Worm (Caenorhabditis elegans) whole organism, L3 larva: ENCODE data around the gene nrde-2.
A peak's percentile ranks its signal among the peaks of the same experiment; 100 is the strongest.

ENCODE experiments used
- R02D3.7 ChIP-seq: fragments of 150-350 bp; optimal IDR thresholded peaks from 2 replicates; lab custom pipeline; 2014; ENCODE audit warnings: missing biosample characterization, missing genetic modification characterization
- ZK546.5 ChIP-seq: sonication (generic microtip); optimal IDR thresholded peaks from 2 replicates; lab custom pipeline; 2017; ENCODE audit warnings: missing biosample characterization, missing genetic modification characterization
- aly-2 ChIP-seq: fragments of 150-350 bp; optimal IDR thresholded peaks from 2 replicates; lab custom pipeline; 2014; ENCODE audit warnings: missing biosample characterization, missing genetic modification characterization
- ama-1 ChIP-seq: fragments of 150-350 bp; optimal IDR thresholded peaks from 2 replicates; lab custom pipeline; 2018
- ceh-16 ChIP-seq: sonication (generic microtip); optimal IDR thresholded peaks from 2 replicates; lab custom pipeline; 2017; ENCODE audit warnings: missing biosample characterization, missing genetic modification characterization
- ceh-28 ChIP-seq: fragments of 150-350 bp; optimal IDR thresholded peaks from 2 replicates; lab custom pipeline; 2014; ENCODE audit warnings: missing biosample characterization, missing genetic modification reagents, missing genetic modification characterization
- ceh-82 ChIP-seq: fragments of 150-350 bp; optimal IDR thresholded peaks from 2 replicates; lab custom pipeline; 2014; ENCODE audit warnings: missing biosample characterization, missing genetic modification characterization
- ceh-9 ChIP-seq: sonication (generic microtip); optimal IDR thresholded peaks from 2 replicates; lab custom pipeline; 2018; ENCODE audit warnings: missing biosample characterization, missing genetic modification characterization
- daf-12 ChIP-seq: fragments of 150-350 bp; optimal IDR thresholded peaks from 2 replicates; lab custom pipeline; 2014; ENCODE audit warnings: missing biosample characterization, missing genetic modification reagents, missing genetic modification characterization
- egl-27 ChIP-seq: sonication (generic microtip); optimal IDR thresholded peaks from 4 replicates; lab custom pipeline; 2017; ENCODE audit warnings: missing biosample characterization, missing genetic modification reagents, missing genetic modification characterization
- egl-5 ChIP-seq: fragments of 150-350 bp; optimal IDR thresholded peaks from 2 replicates; lab custom pipeline; 2017; ENCODE audit warnings: missing biosample characterization, missing genetic modification reagents, missing genetic modification characterization, inconsistent platforms
- elt-1 ChIP-seq: fragments of 150-350 bp; optimal IDR thresholded peaks from 2 replicates; lab custom pipeline; 2014; ENCODE audit warnings: missing biosample characterization, missing genetic modification characterization
- elt-2 ChIP-seq: sonication (generic microtip); optimal IDR thresholded peaks from 2 replicates; lab custom pipeline; 2016; ENCODE audit warnings: missing genetic modification reagents, mild to moderate bottlenecking, missing genetic modification characterization, missing compliant biosample characterization
- elt-3 ChIP-seq, 3 experiments: fragments of 150-350 bp in 1 of 3; sonication (generic microtip) in 2 of 3; optimal IDR thresholded peaks; 2 replicates in 2 of 3; 4 replicates in 1 of 3; lab custom pipeline; 2014 to 2017; ENCODE audit warnings: missing biosample characterization in 3 of 3, missing genetic modification characterization in 3 of 3
- eor-1 ChIP-seq, 2 experiments: fragments of 150-350 bp; optimal IDR thresholded peaks; 2 replicates each; lab custom pipeline; 2014 to 2018; ENCODE audit warnings: missing biosample characterization in 2 of 2, missing genetic modification characterization in 2 of 2
- fkh-10 ChIP-seq: sonication (generic microtip); optimal IDR thresholded peaks from 2 replicates; lab custom pipeline; 2017; ENCODE audit warnings: missing biosample characterization, missing genetic modification reagents, missing genetic modification characterization
- fkh-2 ChIP-seq: fragments of 150-350 bp; optimal IDR thresholded peaks from 2 replicates; lab custom pipeline; 2014; ENCODE audit warnings: missing biosample characterization, missing genetic modification reagents, missing genetic modification characterization
- fos-1 ChIP-seq: fragments of 150-350 bp; optimal IDR thresholded peaks from 2 replicates; lab custom pipeline; 2014; ENCODE audit warnings: missing biosample characterization, missing genetic modification characterization
- hmg-11 ChIP-seq: sonication (generic microtip); optimal IDR thresholded peaks from 2 replicates; lab custom pipeline; 2016; ENCODE audit warnings: missing genetic modification characterization, missing compliant biosample characterization
- jun-1 ChIP-seq: fragments of 150-350 bp; optimal IDR thresholded peaks from 2 replicates; lab custom pipeline; 2014; ENCODE audit warnings: missing biosample characterization, missing genetic modification reagents, missing genetic modification characterization
- lin-15B ChIP-seq: fragments of 150-350 bp; optimal IDR thresholded peaks from 2 replicates; lab custom pipeline; 2014; ENCODE audit warnings: missing biosample characterization, missing genetic modification characterization
- lin-39 ChIP-seq: fragments of 150-350 bp; optimal IDR thresholded peaks from 2 replicates; lab custom pipeline; 2018; ENCODE audit warnings: missing biosample characterization, missing genetic modification reagents, missing genetic modification characterization
- lsy-12 ChIP-seq: sonication (generic microtip); optimal IDR thresholded peaks from 2 replicates; lab custom pipeline; 2016; ENCODE audit warnings: mild to moderate bottlenecking, missing genetic modification characterization, missing compliant biosample characterization
- mdl-1 ChIP-seq: fragments of 150-350 bp; optimal IDR thresholded peaks from 2 replicates; lab custom pipeline; 2014; ENCODE audit warnings: missing biosample characterization, missing genetic modification characterization
- mml-1 ChIP-seq: fragments of 150-350 bp; sonication (generic microtip); optimal IDR thresholded peaks from 3 replicates; lab custom pipeline; 2014; ENCODE audit warnings: missing biosample characterization, missing genetic modification characterization
- nfya-1 ChIP-seq: sonication (generic microtip); optimal IDR thresholded peaks from 2 replicates; lab custom pipeline; 2017; ENCODE audit warnings: missing genetic modification characterization, mild to moderate bottlenecking, missing compliant biosample characterization, antibody characterized with exemption, moderate library complexity; ENCODE audit not compliant: insufficient read depth
- nhr-11 ChIP-seq: fragments of 150-350 bp; optimal IDR thresholded peaks from 2 replicates; lab custom pipeline; 2014; ENCODE audit warnings: missing biosample characterization, missing genetic modification characterization
- nhr-12 ChIP-seq: fragments of 150-350 bp; optimal IDR thresholded peaks from 2 replicates; lab custom pipeline; 2014; ENCODE audit warnings: missing biosample characterization, missing genetic modification characterization
- nhr-23 ChIP-seq: fragments of 150-350 bp; optimal IDR thresholded peaks from 2 replicates; lab custom pipeline; 2014; ENCODE audit warnings: missing biosample characterization, missing genetic modification reagents, missing genetic modification characterization
- nhr-237 ChIP-seq: fragments of 150-350 bp; optimal IDR thresholded peaks from 2 replicates; lab custom pipeline; 2014; ENCODE audit warnings: missing biosample characterization, missing genetic modification characterization
- nhr-25 ChIP-seq: sonication (generic microtip); optimal IDR thresholded peaks from 2 replicates; lab custom pipeline; 2017; ENCODE audit warnings: missing biosample characterization, missing genetic modification characterization
- nhr-28 ChIP-seq: fragments of 150-350 bp; optimal IDR thresholded peaks from 2 replicates; lab custom pipeline; 2014; ENCODE audit warnings: missing biosample characterization, missing genetic modification characterization
- nhr-43 ChIP-seq: sonication (generic microtip); optimal IDR thresholded peaks from 2 replicates; lab custom pipeline; 2016; ENCODE audit warnings: mild to moderate bottlenecking, missing genetic modification characterization, missing compliant biosample characterization; ENCODE audit not compliant: poor library complexity, severe bottlenecking
- nhr-67 ChIP-seq: fragments of 150-350 bp; optimal IDR thresholded peaks from 2 replicates; lab custom pipeline; 2014; ENCODE audit warnings: missing biosample characterization, missing genetic modification characterization
- nhr-76 ChIP-seq: fragments of 150-350 bp; sonication (generic microtip); optimal IDR thresholded peaks from 5 replicates; lab custom pipeline; 2014; ENCODE audit warnings: missing biosample characterization, missing genetic modification characterization
- nhr-77 ChIP-seq: fragments of 150-350 bp; optimal IDR thresholded peaks from 2 replicates; lab custom pipeline; 2014; ENCODE audit warnings: missing biosample characterization, missing genetic modification characterization
- pha-4 ChIP-seq: fragments of 150-350 bp; optimal IDR thresholded peaks from 2 replicates; lab custom pipeline; 2014; ENCODE audit warnings: missing biosample characterization, missing genetic modification reagents, missing genetic modification characterization
- pqm-1 ChIP-seq: fragments of 150-350 bp; optimal IDR thresholded peaks from 2 replicates; lab custom pipeline; 2017; ENCODE audit warnings: missing biosample characterization, missing genetic modification characterization, inconsistent platforms
- sea-2 ChIP-seq: fragments of 150-350 bp; sonication (generic microtip); optimal IDR thresholded peaks from 4 replicates; lab custom pipeline; 2014; ENCODE audit warnings: missing biosample characterization, missing genetic modification reagents, missing genetic modification characterization
- skn-1 ChIP-seq: fragments of 150-350 bp; optimal IDR thresholded peaks from 2 replicates; lab custom pipeline; 2014; ENCODE audit warnings: missing biosample characterization, missing genetic modification characterization
- snpc-4 ChIP-seq: fragments of 150-350 bp; optimal IDR thresholded peaks from 2 replicates; lab custom pipeline; 2014; ENCODE audit warnings: missing biosample characterization, missing genetic modification characterization
- tbx-2 ChIP-seq: sonication (generic microtip); optimal IDR thresholded peaks from 2 replicates; lab custom pipeline; 2016; ENCODE audit warnings: mild to moderate bottlenecking, missing genetic modification characterization, missing compliant biosample characterization
- unc-39 ChIP-seq: sonication (generic microtip); optimal IDR thresholded peaks from 4 replicates; lab custom pipeline; 2017; ENCODE audit warnings: missing biosample characterization, missing genetic modification characterization
- unc-62 ChIP-seq: fragments of 150-350 bp; sonication (generic microtip); optimal IDR thresholded peaks from 4 replicates; lab custom pipeline; 2014; ENCODE audit warnings: missing biosample characterization, missing genetic modification reagents, missing genetic modification characterization
- zag-1 ChIP-seq: fragments of 150-350 bp; optimal IDR thresholded peaks from 2 replicates; lab custom pipeline; 2014; ENCODE audit warnings: missing biosample characterization, missing genetic modification characterization
- ztf-11 ChIP-seq: fragments of 150-350 bp; optimal IDR thresholded peaks from 2 replicates; lab custom pipeline; 2014; ENCODE audit warnings: missing biosample characterization, missing genetic modification characterization
- ztf-4 ChIP-seq: fragments of 150-350 bp; optimal IDR thresholded peaks from 2 replicates; lab custom pipeline; 2014; ENCODE audit warnings: missing biosample characterization, missing genetic modification characterization

Gene nrde-2

DNA sequence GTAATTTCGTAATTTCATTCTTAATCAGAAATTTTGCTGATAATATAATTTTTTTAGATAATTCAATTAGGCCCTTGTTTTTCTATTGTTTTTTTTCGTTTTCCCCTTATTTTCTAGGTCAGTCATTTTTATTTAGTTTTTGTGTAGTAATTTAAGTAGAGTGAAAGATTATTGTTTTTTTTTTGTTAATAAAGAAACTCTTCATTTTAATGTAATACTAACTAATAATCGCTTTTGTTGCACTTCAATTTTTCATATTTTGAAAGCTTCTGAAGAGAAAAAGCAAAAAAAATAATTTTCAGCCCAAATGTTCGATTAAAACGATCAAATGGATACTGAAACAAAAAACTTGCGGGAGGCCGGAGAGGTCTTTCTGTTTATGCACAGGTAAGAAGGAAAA, 3.5 kb upstream of the nrde-2 start, which contains the start of gene F54B3.1:
TSS of gene F54B3.1 (plus strand) at position 301 of the 400 bp plus-strand sequence.
- no peak for TF ChIP-seq sea-2
- TF ChIP-seq lsy-12 (tag; lab: Kevin White, UChicago) = no peak
- TF ChIP-seq snpc-4 (tag; lab: Kevin White, UChicago) = no peak
- TF ChIP-seq eor-1 (tag; optimal IDR thresholded peaks at IDR 0.05; lab: Kevin White, UChicago) = no peak
- TF ChIP-seq unc-62 = no peak
- TF ChIP-seq ztf-11 = no peak
- no peak for TF ChIP-seq mdl-1
- no peak for TF ChIP-seq nhr-76 (tag; lab: Kevin White, UChicago)
- TF ChIP-seq nhr-28 = no peak

DNA sequence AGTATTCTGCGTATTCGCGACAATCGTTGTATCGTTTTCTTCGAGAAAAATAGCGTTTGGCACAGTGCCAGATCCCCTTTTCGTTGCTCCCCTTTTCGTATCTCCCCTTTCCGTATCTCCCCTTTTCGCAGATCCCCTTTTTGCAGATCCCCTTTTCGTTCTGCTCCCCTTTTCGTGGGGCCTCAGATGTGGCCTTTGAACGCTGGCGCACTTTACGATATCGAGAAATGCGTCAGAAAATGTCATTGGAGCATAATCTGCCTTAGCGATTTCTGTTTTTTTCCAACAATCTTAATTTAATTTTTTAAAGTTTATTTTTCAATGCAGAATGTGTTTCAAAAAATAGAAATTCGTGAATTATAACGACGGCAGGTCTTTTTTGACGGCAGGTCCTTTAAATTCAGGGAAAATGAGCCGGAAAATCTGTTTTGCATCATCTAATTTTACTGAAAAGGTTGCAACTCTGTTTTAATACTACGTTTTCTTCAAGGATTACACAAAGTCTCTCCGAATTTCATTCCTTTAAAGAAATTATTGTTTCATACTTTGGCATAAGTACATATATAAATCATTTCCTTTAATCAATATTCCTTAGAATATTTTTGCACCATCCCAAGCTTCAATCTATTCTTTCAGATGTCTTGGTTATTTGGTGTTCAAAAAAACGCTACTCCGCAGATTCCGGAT, 1.1 kb upstream of the nrde-2 start, which contains the start of gene atad-3:
TSS of gene atad-3 (plus strand) at position 637 of the 687 bp plus-strand sequence.
- TF ChIP-seq egl-5 (tag; lab: Kevin White, UChicago) (no peak), hmg-11 (peak; percentile 26), jun-1 (tag; lab: Kevin White, UChicago) (peak; percentile 69), nhr-12 (no peak), mml-1 (no peak), nfya-1 (tag; lab: Kevin White, UChicago) (peak; percentile 73), ZK546.5 (no peak), skn-1 (tag; lab: Kevin White, UChicago) (peak; percentile 61), nhr-11 (peak; percentile 93), nhr-67 (no peak), lsy-12 (tag; lab: Kevin White, UChicago) (peak; percentile 82), unc-62 (peak; percentile 6), nhr-43 (tag; lab: Kevin White, UChicago) (peak; percentile 91), fkh-2 (tag; lab: Kevin White, UChicago) (no peak), ceh-9 (no peak), nhr-237 (tag; lab: Kevin White, UChicago) (no peak), nhr-76 (tag; lab: Kevin White, UChicago) (no peak), elt-2 (peak; percentile 38), sea-2 (no peak), R02D3.7 (tag; lab: Kevin White, UChicago) (peak; percentile 77), ceh-16 (tag; lab: Kevin White, UChicago) (no peak), elt-1 (tag; lab: Kevin White, UChicago) (peak; percentile 2), eor-1 (tag; optimal IDR thresholded peaks at IDR 0.05; lab: Kevin White, UChicago) (no peak), zag-1 (tag; lab: Kevin White, UChicago) (no peak), nhr-23 (peak; percentile 83), unc-39 (tag; lab: Kevin White, UChicago) (no peak), pqm-1 (tag; lab: Kevin White, UChicago) (peak; percentile 26), lin-15B (tag; lab: Kevin White, UChicago) (peak; percentile 89), daf-12 (tag; lab: Kevin White, UChicago) (no peak), lin-39 (tag; lab: Kevin White, UChicago) (peak; percentile 55), nhr-77 (tag; lab: Kevin White, UChicago) (no peak), fos-1 (tag; lab: Kevin White, UChicago) (peak; percentile 26), ama-1 (no peak), snpc-4 (tag; lab: Kevin White, UChicago) (peak; percentile 74), nhr-28 (no peak), ztf-11 (no peak), pha-4 (tag; lab: Kevin White, UChicago) (peak; percentile 79), egl-27 (tag; lab: Kevin White, UChicago) (peak; percentile 43), ztf-4 (no peak), mdl-1 (no peak), nhr-25 (tag; lab: Kevin White, UChicago) (peak; percentile 48), elt-3 (tag; optimal IDR thresholded peaks at IDR 0.05; lab: Kevin White, UChicago) (no peak), ceh-82 (tag; lab: Kevin White, UChicago) (peak; percentile 67), tbx-2 (peak; percentile 76), fkh-10 (GFP tag; lab: Kevin White, UChicago) (no peak), aly-2 (no peak), ceh-28 (tag; lab: Kevin White, UChicago) (peak; percentile 69)
